Worm (Caenorhabditis elegans): Measurements from ENCODE around the gene prk-2.
A peak's percentile ranks its signal among the peaks of the same experiment; 100 is the strongest.

The prk-2 gene

DNA sequence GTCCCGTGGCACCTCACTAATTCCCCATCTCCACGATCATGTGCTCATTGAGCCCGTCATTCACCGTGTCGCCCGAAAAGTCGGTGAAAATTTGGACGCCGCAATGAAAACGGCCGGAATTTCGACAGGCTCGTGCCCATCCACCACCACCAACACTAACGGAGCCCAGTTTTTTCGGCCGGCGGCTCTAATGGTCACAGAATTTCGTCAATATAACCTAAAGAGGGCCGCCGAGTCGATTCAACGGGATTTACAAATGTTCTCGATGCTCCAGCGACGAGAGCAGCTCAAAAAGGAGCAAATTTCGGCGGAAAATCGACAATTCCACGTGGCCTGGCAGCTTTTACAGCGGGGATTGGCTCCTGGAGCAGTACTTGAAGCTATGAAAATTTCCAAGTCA is 40.5 kb downstream of the prk-2 start:
- TF ChIP-seq zip-8 (tag; optimal IDR thresholded peaks at IDR 0.05): no peak
- TF ChIP-seq ham-2 (GFP tag; optimal IDR thresholded peaks at IDR 0.05): no peak
- TF ChIP-seq snpc-4 (tag; optimal IDR thresholded peaks at IDR 0.05): no peak
- no peak for TF ChIP-seq unc-39 (tag; optimal IDR thresholded peaks at IDR 0.05)
- TF ChIP-seq sem-2 (GFP tag; optimal IDR thresholded peaks at IDR 0.05): no peak
- TF ChIP-seq unc-120 (tag; optimal IDR thresholded peaks at IDR 0.05; ENCODE audit: poor library complexity, severe bottlenecking): no peak

DNA sequence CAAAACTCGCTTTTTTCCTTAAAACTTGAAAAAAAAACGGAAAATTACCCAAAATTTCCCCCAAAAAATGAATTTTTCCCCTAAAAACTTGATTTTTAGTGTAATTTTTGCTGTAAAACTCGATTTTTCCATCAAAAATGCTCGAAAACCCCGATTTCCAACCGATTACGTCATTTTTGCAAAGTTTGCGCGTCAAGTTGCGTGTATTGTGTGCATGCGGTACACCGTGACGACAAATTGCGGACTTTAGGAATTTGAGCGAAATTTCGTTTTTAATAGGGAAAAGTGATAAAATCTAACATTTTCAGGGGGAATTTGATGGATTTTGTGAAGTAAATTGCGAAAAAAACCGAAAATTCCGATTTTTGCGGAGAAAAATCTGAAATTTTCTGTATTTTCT is 46.1 kb downstream of the prk-2 start:
- TF ChIP-seq unc-62 (GFP tag; optimal IDR thresholded peaks at IDR 0.05) (peak; percentile 10), zip-8 (tag; optimal IDR thresholded peaks at IDR 0.05) (peak; percentile 82), M03D4.4 (tag; optimal IDR thresholded peaks at IDR 0.05) (peak; percentile 8), lsy-2 (tag; optimal IDR thresholded peaks at IDR 0.05) (peak; percentile 51), mep-1 (tag; optimal IDR thresholded peaks at IDR 0.05) (peak; percentile 56), ham-2 (GFP tag; optimal IDR thresholded peaks at IDR 0.05) (no peak), snpc-4 (tag; optimal IDR thresholded peaks at IDR 0.05) (no peak), lin-13 (tag; optimal IDR thresholded peaks at IDR 0.05) (peak; percentile 72), nhr-237 (tag; optimal IDR thresholded peaks at IDR 0.05) (peak; percentile 19), ceh-43 (GFP tag; optimal IDR thresholded peaks at IDR 0.05) (no peak), nhr-2 (tag; optimal IDR thresholded peaks at IDR 0.05) (peak; percentile 4), pha-4 (tag; optimal IDR thresholded peaks at IDR 0.05) (peak; percentile 2), ces-1 (GFP tag; optimal IDR thresholded peaks at IDR 0.05) (peak; percentile 67), ceh-39 (tag; optimal IDR thresholded peaks at IDR 0.05) (peak; percentile 22)

DNA sequence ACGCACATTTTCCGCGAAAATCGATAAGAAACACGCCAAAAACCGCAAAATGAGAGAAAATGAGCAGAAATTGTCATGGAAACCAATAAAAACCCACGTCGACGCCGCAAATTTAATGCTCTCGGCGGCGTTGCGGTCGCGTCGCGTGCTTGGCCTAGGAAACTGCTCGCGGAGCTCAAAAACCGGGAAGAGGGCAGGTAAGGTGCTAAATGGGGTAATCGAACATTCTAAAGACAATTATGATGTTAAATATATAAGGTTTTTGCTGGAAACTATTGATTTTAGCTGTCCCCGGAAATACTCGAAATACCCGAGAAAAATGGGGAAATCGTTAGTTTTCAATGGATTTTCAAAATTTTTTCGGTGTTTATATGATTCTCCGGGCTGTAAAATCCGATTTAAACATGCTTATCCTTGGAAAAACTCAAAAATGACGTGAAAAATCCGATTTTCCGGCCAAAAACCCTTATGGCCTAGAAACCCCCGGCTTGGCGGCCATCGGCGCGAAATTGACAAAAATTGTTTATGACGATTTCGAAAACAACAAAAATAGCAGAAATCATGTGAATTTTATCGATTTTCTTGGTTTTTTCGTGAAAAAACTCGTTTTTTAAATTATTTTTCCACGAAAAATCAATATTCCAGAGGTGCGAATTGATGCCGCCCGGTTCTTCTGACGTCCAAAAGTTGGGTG is 47.5 kb downstream of the prk-2 start, which contains the start of gene phf-15:
phf-15 (plus strand) TSS at position 537 of the 694 bp plus-strand sequence.
- no peak for TF ChIP-seq lsy-2 (tag; optimal IDR thresholded peaks at IDR 0.05)
- TF ChIP-seq ceh-43 (GFP tag; optimal IDR thresholded peaks at IDR 0.05): no peak
- TF ChIP-seq unc-39 (tag; optimal IDR thresholded peaks at IDR 0.05): no peak
- no peak for TF ChIP-seq unc-120 (tag; optimal IDR thresholded peaks at IDR 0.05; ENCODE audit: poor library complexity, severe bottlenecking)
- no peak for TF ChIP-seq mep-1 (tag; optimal IDR thresholded peaks at IDR 0.05)
- no peak for TF ChIP-seq hlh-1 (tag; optimal IDR thresholded peaks at IDR 0.05)
- TF ChIP-seq ztf-11 (tag; optimal IDR thresholded peaks at IDR 0.05): no peak
- TF ChIP-seq unc-62 (GFP tag; optimal IDR thresholded peaks at IDR 0.05): no peak
- TF ChIP-seq elt-1 (tag; optimal IDR thresholded peaks at IDR 0.05; ENCODE audit: borderline replicate concordance, insufficient read depth): no peak
- peak; percentile 73 for TF ChIP-seq tbx-8 (GFP tag; optimal IDR thresholded peaks at IDR 0.05)
- TF ChIP-seq bed-3 (GFP tag; optimal IDR thresholded peaks at IDR 0.05): no peak
- no peak for TF ChIP-seq mab-5 (tag; optimal IDR thresholded peaks at IDR 0.05)
- TF ChIP-seq ceh-39 (tag; optimal IDR thresholded peaks at IDR 0.05): no peak
- no peak for TF ChIP-seq nhr-76 (tag; optimal IDR thresholded peaks at IDR 0.05)
- no peak for TF ChIP-seq lin-32 (GFP tag; optimal IDR thresholded peaks at IDR 0.05)
- no peak for TF ChIP-seq nhr-28 (tag; optimal IDR thresholded peaks at IDR 0.05)
- TF ChIP-seq M03D4.4 (tag; optimal IDR thresholded peaks at IDR 0.05): peak; percentile 5
- TF ChIP-seq mls-2 (tag; optimal IDR thresholded peaks at IDR 0.05): no peak
- TF ChIP-seq sem-2 (GFP tag; optimal IDR thresholded peaks at IDR 0.05): no peak
- TF ChIP-seq flh-1 (GFP tag; optimal IDR thresholded peaks at IDR 0.05): no peak
- TF ChIP-seq nhr-2 (tag; optimal IDR thresholded peaks at IDR 0.05): no peak
- peak; percentile 26 for TF ChIP-seq ces-1 (GFP tag; optimal IDR thresholded peaks at IDR 0.05)
- no peak for TF ChIP-seq zip-8 (tag; optimal IDR thresholded peaks at IDR 0.05)
- TF ChIP-seq nhr-12 (tag; optimal IDR thresholded peaks at IDR 0.05): no peak
- TF ChIP-seq blmp-1 (tag; optimal IDR thresholded peaks at IDR 0.05): no peak
- peak; percentile 20 for TF ChIP-seq lin-13 (tag; optimal IDR thresholded peaks at IDR 0.05)

DNA sequence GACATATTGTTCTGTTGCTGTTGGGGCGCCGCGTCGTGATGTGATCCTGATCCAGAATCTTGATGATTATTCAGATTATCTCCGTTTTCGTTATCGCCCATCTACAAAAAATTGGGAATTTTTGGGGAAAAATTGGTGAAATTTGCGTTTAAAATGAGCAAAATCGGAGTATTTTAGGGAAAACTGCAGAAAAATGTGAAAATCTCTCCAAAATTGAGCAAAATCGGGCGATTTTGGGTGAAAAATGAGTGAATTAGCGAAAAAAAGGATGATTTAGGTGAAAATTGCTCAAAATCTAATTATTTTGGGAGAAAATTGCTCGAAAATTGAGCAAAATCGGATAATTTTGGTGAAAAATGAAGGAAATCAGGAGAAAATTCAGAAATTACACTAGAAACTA is 48.9 kb downstream of the prk-2 start, which contains the start of gene Y53G8AR.9:
Y53G8AR.9 (minus strand) TSS at position 101 of the 400 bp plus-strand sequence.
- TF ChIP-seq elt-3 (tag; optimal IDR thresholded peaks at IDR 0.05) (no peak), ceh-39 (tag; optimal IDR thresholded peaks at IDR 0.05) (no peak), flh-1 (GFP tag; optimal IDR thresholded peaks at IDR 0.05) (no peak), bed-3 (GFP tag; optimal IDR thresholded peaks at IDR 0.05) (no peak), zip-8 (tag; optimal IDR thresholded peaks at IDR 0.05) (no peak)

DNA sequence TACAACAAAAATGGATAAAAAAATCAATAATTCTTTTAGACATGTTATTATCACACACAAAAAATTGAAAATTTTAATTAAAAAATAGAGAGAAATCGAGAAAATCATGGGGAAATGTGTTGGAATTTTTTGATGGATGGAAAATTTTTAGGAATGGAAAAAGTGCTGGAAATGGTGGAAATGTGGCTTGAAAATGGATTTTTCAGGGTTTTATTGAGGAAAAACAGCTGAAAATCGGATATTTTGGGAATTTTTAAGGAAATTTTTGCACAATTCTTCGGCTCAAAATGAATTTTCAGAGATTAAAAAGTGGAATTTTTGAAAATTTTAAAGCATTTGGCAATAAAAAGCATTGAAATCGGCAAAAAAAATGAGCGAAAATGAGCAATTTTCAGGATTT is 52.1 kb downstream of the prk-2 start:
- TF ChIP-seq sem-2 (GFP tag; optimal IDR thresholded peaks at IDR 0.05) (no peak), pha-4 (tag; optimal IDR thresholded peaks at IDR 0.05) (no peak), tbx-8 (GFP tag; optimal IDR thresholded peaks at IDR 0.05) (no peak), cnd-1 (tag; optimal IDR thresholded peaks at IDR 0.05) (no peak)

Measured in whole organism, mixed stage, embryonic.